Worm (Caenorhabditis elegans) whole organism, mixed stage, embryonic: ENCODE results near the gene faxc-2.

ENCODE experiments used
- blmp-1 ChIP-seq: fragments of 150-350 bp; optimal IDR thresholded peaks from 2 replicates; lab custom pipeline; 2014; ENCODE audit warnings: missing biosample characterization, missing genetic modification characterization
- ceh-39 ChIP-seq: fragments of 150-350 bp; optimal IDR thresholded peaks from 2 replicates; lab custom pipeline; 2014; ENCODE audit warnings: missing biosample characterization, missing genetic modification characterization
- ces-1 ChIP-seq: fragments of 150-350 bp; optimal IDR thresholded peaks from 2 replicates; lab custom pipeline; 2014; ENCODE audit warnings: missing biosample characterization, missing genetic modification reagents, missing genetic modification characterization
- cnd-1 ChIP-seq: fragments of 200-800 bp; sonication (Bioruptor generic); optimal IDR thresholded peaks from 2 replicates; lab custom pipeline; 2018; ENCODE audit warnings: mild to moderate bottlenecking, missing genetic modification characterization, missing compliant biosample characterization
- elt-3 ChIP-seq: fragments of 150-350 bp; optimal IDR thresholded peaks from 2 replicates; lab custom pipeline; 2014; ENCODE audit warnings: missing biosample characterization, missing genetic modification characterization
- lin-13 ChIP-seq: fragments of 150-350 bp; optimal IDR thresholded peaks from 2 replicates; lab custom pipeline; 2014; ENCODE audit warnings: missing biosample characterization, missing genetic modification characterization
- nhr-12 ChIP-seq: fragments of 150-350 bp; optimal IDR thresholded peaks from 2 replicates; lab custom pipeline; 2014; ENCODE audit warnings: missing biosample characterization, missing genetic modification characterization
- nhr-237 ChIP-seq: fragments of 150-350 bp; optimal IDR thresholded peaks from 2 replicates; lab custom pipeline; 2014; ENCODE audit warnings: missing biosample characterization, missing genetic modification characterization
- nhr-76 ChIP-seq: sonication (generic microtip); optimal IDR thresholded peaks from 2 replicates; lab custom pipeline; 2017; ENCODE audit warnings: missing biosample characterization, missing genetic modification characterization
- pha-4 ChIP-seq: fragments of 150-350 bp; optimal IDR thresholded peaks from 2 replicates; lab custom pipeline; 2018; ENCODE audit warnings: missing biosample characterization, missing genetic modification reagents, missing genetic modification characterization
- sptf-1 ChIP-seq: sonication (generic microtip); optimal IDR thresholded peaks from 2 replicates; lab custom pipeline; 2017; ENCODE audit warnings: mild to moderate bottlenecking, missing genetic modification characterization, moderate library complexity, missing compliant biosample characterization
- unc-39 ChIP-seq: fragments of 150-350 bp; optimal IDR thresholded peaks from 2 replicates; lab custom pipeline; 2014; ENCODE audit warnings: missing biosample characterization, missing genetic modification characterization
- unc-62 ChIP-seq: fragments of 150-350 bp; optimal IDR thresholded peaks from 2 replicates; lab custom pipeline; 2014; ENCODE audit warnings: missing biosample characterization, missing genetic modification reagents, missing genetic modification characterization
- ztf-11 ChIP-seq: fragments of 150-350 bp; optimal IDR thresholded peaks from 2 replicates; lab custom pipeline; 2014; ENCODE audit warnings: missing biosample characterization, missing genetic modification characterization

DNA sequence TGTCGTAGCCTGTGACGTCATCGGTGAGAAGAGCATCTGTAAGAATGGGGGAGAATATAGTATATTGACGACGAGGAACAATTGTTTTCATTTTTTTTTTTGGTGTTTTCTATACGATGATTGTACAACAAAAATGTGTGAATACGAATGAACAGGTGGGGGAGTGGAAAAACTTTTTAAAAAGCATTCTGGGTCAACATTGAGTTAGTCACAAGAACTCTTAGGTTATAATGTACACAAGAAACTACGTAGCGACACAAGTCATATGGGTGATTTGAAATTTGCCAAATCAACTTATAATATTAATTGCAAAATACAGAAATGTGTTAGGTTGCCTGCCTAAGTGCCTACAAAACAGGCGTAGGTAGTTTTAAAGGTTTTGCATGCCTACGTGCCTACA, 24.9 kb upstream of the faxc-2 start:
- TF ChIP-seq nhr-12 (tag; lab: Kevin White, UChicago) (no peak), blmp-1 (tag; lab: Kevin White, UChicago) (no peak), unc-39 (no peak), cnd-1 (tag; lab: Kevin White, UChicago) (no peak), pha-4 (tag; lab: Kevin White, UChicago) (no peak), sptf-1 (no peak), nhr-76 (tag; lab: Kevin White, UChicago) (no peak), nhr-237 (no peak), elt-3 (tag; lab: Kevin White, UChicago) (no peak), ceh-39 (tag; lab: Kevin White, UChicago) (no peak), lin-13 (tag; lab: Kevin White, UChicago) (no peak), ces-1 (GFP tag; lab: Kevin White, UChicago) (no peak), ztf-11 (no peak), unc-62 (GFP tag; lab: Kevin White, UChicago) (no peak)
